Worm (Caenorhabditis elegans): ENCODE data around the gene fipr-15.

- TF ChIP-seq mdl-1 (tag; optimal IDR thresholded peaks at IDR 0.05) (peak in 1 of 2 experiments; percentile 93), F16B12.6 (tag; optimal IDR thresholded peaks at IDR 0.05) (no peak), nhr-77 (tag; optimal IDR thresholded peaks at IDR 0.05) (peak; percentile 75), elt-2 (tag; optimal IDR thresholded peaks at IDR 0.05) (peak; percentile 57)
Measured at ce11 chrIV:10918877-10919560, 38.7 kb downstream of the fipr-15 start.

Measured in whole organism, L1 larva.